Fruit fly (Drosophila melanogaster) whole organism, adult: Measurements from ENCODE around the gene CG31740.

ENCODE experiments used
- CG11617 ChIP-seq: fragments of 200-800 bp; sonication (Bioruptor generic); optimal IDR thresholded peaks from 2 replicates; lab custom pipeline; 2017; ENCODE audit warnings: mild to moderate bottlenecking, missing biosample characterization, missing genetic modification reagents, missing genetic modification characterization
- CG12768 ChIP-seq: fragments of 200-800 bp; sonication (Bioruptor generic); optimal IDR thresholded peaks from 2 replicates; lab custom pipeline; 2017; ENCODE audit warnings: missing biosample characterization, missing genetic modification characterization, mild to moderate bottlenecking, moderate library complexity, missing genetic modification reagents
- CG14711 ChIP-seq: fragments of 200-800 bp; sonication (Bioruptor generic); optimal IDR thresholded peaks from 2 replicates; lab custom pipeline; 2018; ENCODE audit warnings: missing biosample characterization, mild to moderate bottlenecking, missing genetic modification characterization, moderate library complexity
- CG1620 ChIP-seq: fragments of 200-800 bp; sonication (Bioruptor generic); optimal IDR thresholded peaks from 2 replicates; lab custom pipeline; 2016; ENCODE audit warnings: missing biosample characterization, missing genetic modification characterization
- CG5204 ChIP-seq: fragments of 200-800 bp; sonication (Bioruptor generic); optimal IDR thresholded peaks from 2 replicates; lab custom pipeline; 2016; ENCODE audit warnings: missing biosample characterization, missing genetic modification characterization
- CG7045 ChIP-seq: fragments of 200-800 bp; sonication (Bioruptor generic); optimal IDR thresholded peaks from 2 replicates; lab custom pipeline; 2017; ENCODE audit warnings: missing biosample characterization, mild to moderate bottlenecking, missing genetic modification characterization
- Crg-1 ChIP-seq: fragments of 200-800 bp; sonication (Bioruptor generic); optimal IDR thresholded peaks from 2 replicates; lab custom pipeline; 2016; ENCODE audit warnings: missing biosample characterization, missing genetic modification characterization
- Hr96 ChIP-seq: fragments of 200-800 bp; sonication (Bioruptor generic); optimal IDR thresholded peaks from 2 replicates; lab custom pipeline; 2016; ENCODE audit warnings: missing biosample characterization, missing genetic modification characterization
- Mnt ChIP-seq: fragments of 200-800 bp; sonication (Bioruptor generic); optimal IDR thresholded peaks from 2 replicates; lab custom pipeline; 2016; ENCODE audit warnings: missing biosample characterization, mild to moderate bottlenecking, missing genetic modification characterization
- bab1 ChIP-seq: fragments of 200-800 bp; sonication (Bioruptor generic); optimal IDR thresholded peaks from 3 replicates; lab custom pipeline; 2019; ENCODE audit warnings: missing biosample characterization, mild to moderate bottlenecking, missing genetic modification characterization, moderate library complexity
- cic ChIP-seq: fragments of 200-800 bp; sonication (Bioruptor generic); optimal IDR thresholded peaks from 2 replicates; lab custom pipeline; 2017; ENCODE audit warnings: missing biosample characterization, mild to moderate bottlenecking, missing genetic modification characterization, moderate library complexity
- cnc ChIP-seq, 2 experiments: fragments of >200 bp; optimal IDR thresholded peaks; 2 replicates each; lab custom pipeline; 2017
- kay ChIP-seq: fragments of 200-800 bp; sonication (Bioruptor generic); peaks from one replicate; lab custom pipeline; 2016; ENCODE audit warnings: missing biosample characterization, missing genetic modification characterization, borderline replicate concordance
- ovo ChIP-seq: fragments of 200-800 bp; sonication (Bioruptor generic); optimal IDR thresholded peaks from 2 replicates; lab custom pipeline; 2016; ENCODE audit warnings: missing biosample characterization, missing genetic modification characterization
- tj ChIP-seq: fragments of 200-800 bp; sonication (Bioruptor generic); optimal IDR thresholded peaks from 3 replicates; lab custom pipeline; 2017; ENCODE audit warnings: missing biosample characterization, mild to moderate bottlenecking, missing genetic modification characterization, moderate library complexity
- toe ChIP-seq: fragments of 200-800 bp; sonication (Bioruptor generic); optimal IDR thresholded peaks from 2 replicates; lab custom pipeline; 2016; ENCODE audit warnings: missing biosample characterization, missing genetic modification characterization

The CG31740 gene

dm6 chr2L:18032741-18033140 is 24.0 kb downstream of the CG31740 start:
- TF ChIP-seq CG5204 (GFP tag; lab: Kevin White, UChicago) (no peak), toe (GFP tag; lab: Kevin White, UChicago) (no peak), CG12768 (GFP tag; lab: Kevin White, UChicago) (no peak), CG14711 (tag; lab: Kevin White, UChicago) (no peak), CG7045 (GFP tag; lab: Kevin White, UChicago) (no peak), Crg-1 (GFP tag; lab: Kevin White, UChicago) (no peak), cic (GFP tag; lab: Kevin White, UChicago) (no peak), CG1620 (GFP tag; lab: Kevin White, UChicago) (no peak), tj (GFP tag; lab: Kevin White, UChicago) (no peak), CG11617 (GFP tag; lab: Kevin White, UChicago) (no peak), kay (GFP tag; lab: Kevin White, UChicago) (no peak), bab1 (GFP tag; lab: Kevin White, UChicago) (no peak), ovo (no peak), Hr96 (GFP tag; lab: Kevin White, UChicago) (no peak), cnc (optimal IDR thresholded peaks at IDR 0.05; lab: Kevin White, UChicago) (no peak), Mnt (no peak)
